Fruit fly (Drosophila melanogaster) whole organism, embryonic: Measurements from ENCODE around the gene CG13893.

Source experiments
- Abd-B ChIP-seq: fragments of 200-800 bp; sonication (Bioruptor generic); optimal IDR thresholded peaks from 2 replicates; lab custom pipeline; 2018; ENCODE audit warnings: missing biosample characterization, mild to moderate bottlenecking, missing genetic modification characterization, moderate library complexity
- Antp ChIP-seq: fragments of 200-800 bp; sonication (Bioruptor generic); optimal IDR thresholded peaks from 3 replicates; lab custom pipeline; 2016; ENCODE audit warnings: missing biosample characterization, missing genetic modification characterization
- Asciz ChIP-seq: fragments of 200-800 bp; sonication (Bioruptor generic); optimal IDR thresholded peaks from 2 replicates; lab custom pipeline; 2017; ENCODE audit warnings: missing biosample characterization, mild to moderate bottlenecking, missing genetic modification characterization, missing genetic modification reagents
- Atf6 ChIP-seq: fragments of 200-800 bp; sonication (Bioruptor generic); IDR thresholded peaks from 2 replicates; pipeline ENCODE4 v1.3.6; 2022; ENCODE audit warnings: missing biosample characterization, missing genetic modification characterization
- Bgb ChIP-seq: fragments of 200-800 bp; sonication (Bioruptor generic); IDR thresholded peaks from 2 replicates; pipeline ENCODE4 v1.3.6; 2022; ENCODE audit warnings: missing biosample characterization, missing genetic modification characterization; ENCODE audit not compliant: partially characterized antibody
- BtbVII ChIP-seq: fragments of 200-800 bp; sonication (Bioruptor generic); optimal IDR thresholded peaks from 3 replicates; lab custom pipeline; 2017; ENCODE audit warnings: missing biosample characterization, mild to moderate bottlenecking, missing genetic modification characterization
- CG10147 ChIP-seq: fragments of 200-800 bp; sonication (Bioruptor generic); optimal IDR thresholded peaks from 2 replicates; lab custom pipeline; 2019; ENCODE audit warnings: missing biosample characterization, mild to moderate bottlenecking, missing genetic modification characterization, moderate library complexity
- CG10366 ChIP-seq: fragments of 200-800 bp; sonication (Bioruptor generic); IDR thresholded peaks from 2 replicates; pipeline ENCODE4 v1.3.6; 2022; ENCODE audit warnings: missing biosample characterization, missing genetic modification characterization
- CG11085 ChIP-seq: fragments of 200-800 bp; sonication (Bioruptor generic); IDR thresholded peaks from 2 replicates; pipeline ENCODE4 v1.3.6; 2022; ENCODE audit warnings: missing biosample characterization, missing genetic modification characterization
- CG12071 ChIP-seq: fragments of 200-800 bp; sonication (Bioruptor generic); optimal IDR thresholded peaks from 3 replicates; lab custom pipeline; 2018; ENCODE audit warnings: missing biosample characterization, mild to moderate bottlenecking, missing genetic modification characterization
- CG12299 ChIP-seq: fragments of 200-800 bp; sonication (Bioruptor generic); optimal IDR thresholded peaks from 2 replicates; lab custom pipeline; 2018; ENCODE audit warnings: missing biosample characterization, mild to moderate bottlenecking, missing genetic modification characterization
- CG13123 ChIP-seq: fragments of 200-800 bp; sonication (Bioruptor generic); optimal IDR thresholded peaks from 2 replicates; lab custom pipeline; 2016; ENCODE audit warnings: missing biosample characterization, missing genetic modification characterization
- CG14050 ChIP-seq: fragments of 200-800 bp; sonication (Bioruptor generic); IDR thresholded peaks from 3 replicates; pipeline ENCODE4 v1.3.6; 2022; ENCODE audit warnings: missing biosample characterization, missing genetic modification characterization
- CG14667 ChIP-seq: fragments of 200-800 bp; sonication (Bioruptor generic); IDR thresholded peaks from 2 replicates; pipeline ENCODE4 v1.3.6; 2022; ENCODE audit warnings: missing biosample characterization, missing genetic modification characterization
- CG1603 ChIP-seq: fragments of 200-800 bp; sonication (Bioruptor generic); optimal IDR thresholded peaks from 2 replicates; lab custom pipeline; 2019; ENCODE audit warnings: missing biosample characterization, mild to moderate bottlenecking, missing genetic modification characterization, moderate library complexity
- CG2889 ChIP-seq: fragments of 200-800 bp; sonication (Bioruptor generic); IDR thresholded peaks from 3 replicates; pipeline ENCODE4 v1.3.6; 2022; ENCODE audit warnings: missing biosample characterization, missing genetic modification characterization
- CG34376 ChIP-seq: fragments of 200-800 bp; sonication (Bioruptor generic); optimal IDR thresholded peaks from 2 replicates; lab custom pipeline; 2018; ENCODE audit warnings: missing biosample characterization, mild to moderate bottlenecking, missing genetic modification characterization
- CG4328 ChIP-seq: fragments of 200-800 bp; sonication (Bioruptor generic); optimal IDR thresholded peaks from 3 replicates; lab custom pipeline; 2017; ENCODE audit warnings: missing biosample characterization, missing genetic modification reagents, missing genetic modification characterization
- CG5180 ChIP-seq: fragments of 200-800 bp; sonication (Bioruptor generic); optimal IDR thresholded peaks from 3 replicates; lab custom pipeline; 2017; ENCODE audit warnings: missing biosample characterization, missing genetic modification characterization, mild to moderate bottlenecking, moderate library complexity, missing genetic modification reagents
- CG6654 ChIP-seq: fragments of 200-800 bp; sonication (Bioruptor generic); optimal IDR thresholded peaks from 2 replicates; lab custom pipeline; 2017; ENCODE audit warnings: missing biosample characterization, mild to moderate bottlenecking, missing genetic modification characterization
- CG8089 ChIP-seq: fragments of 200-800 bp; sonication (Bioruptor generic); optimal IDR thresholded peaks from 3 replicates; lab custom pipeline; 2016; ENCODE audit warnings: missing biosample characterization, missing genetic modification characterization
- CG9932 ChIP-seq: fragments of 200-800 bp; sonication (Bioruptor generic); IDR thresholded peaks from 2 replicates; pipeline ENCODE4 v1.3.6; 2022; ENCODE audit warnings: missing biosample characterization, missing genetic modification characterization
- Drgx ChIP-seq: fragments of 200-800 bp; sonication (Bioruptor generic); IDR thresholded peaks from 2 replicates; pipeline ENCODE4 v1.3.6; 2022; ENCODE audit warnings: missing biosample characterization, missing genetic modification characterization
- Hr78 ChIP-seq, 2 experiments: fragments of 200-800 bp in 1 of 2; fragments of >200 bp in 1 of 2; sonication (Bioruptor generic) in 1 of 2; optimal IDR thresholded peaks; 2 replicates each; lab custom pipeline; 2017 to 2019; ENCODE audit warnings: missing biosample characterization in 2 of 2, missing genetic modification characterization in 2 of 2, mild to moderate bottlenecking in 1 of 2, moderate library complexity in 1 of 2
- Kr ChIP-seq: fragments of 200-800 bp; sonication (Bioruptor generic); optimal IDR thresholded peaks from 2 replicates; lab custom pipeline; 2017; ENCODE audit warnings: missing biosample characterization, mild to moderate bottlenecking, missing genetic modification characterization
- MBD-R2 ChIP-seq: fragments of 200-800 bp; sonication (Bioruptor generic); IDR thresholded peaks from 2 replicates; pipeline ENCODE4 v1.3.6; 2022; ENCODE audit warnings: missing biosample characterization, missing genetic modification characterization
- Neu2 ChIP-seq: fragments of 200-800 bp; sonication (Bioruptor generic); optimal IDR thresholded peaks from 3 replicates; lab custom pipeline; 2016; ENCODE audit warnings: missing biosample characterization, missing genetic modification characterization, borderline replicate concordance
- NfI ChIP-seq: fragments of 200-800 bp; sonication (Bioruptor generic); optimal IDR thresholded peaks from 3 replicates; lab custom pipeline; 2018; ENCODE audit warnings: missing biosample characterization, mild to moderate bottlenecking, missing genetic modification characterization, moderate library complexity
- Opbp ChIP-seq: fragments of 200-800 bp; sonication (Bioruptor generic); IDR thresholded peaks from 3 replicates; pipeline ENCODE4 v1.3.6; 2022; ENCODE audit warnings: missing biosample characterization, missing genetic modification characterization; ENCODE audit not compliant: partially characterized antibody
- Sox100B ChIP-seq: fragments of 200-800 bp; sonication (Bioruptor generic); optimal IDR thresholded peaks from 3 replicates; lab custom pipeline; 2018; ENCODE audit warnings: missing biosample characterization, mild to moderate bottlenecking, missing genetic modification characterization
- bab2 ChIP-seq: fragments of 200-800 bp; sonication (Bioruptor generic); optimal IDR thresholded peaks from 2 replicates; lab custom pipeline; 2016; ENCODE audit warnings: missing biosample characterization, missing genetic modification characterization
- chinmo ChIP-seq: fragments of 200-800 bp; sonication (Bioruptor generic); IDR thresholded peaks from 4 replicates; pipeline ENCODE4 v1.3.6; 2022; ENCODE audit warnings: missing biosample characterization, missing genetic modification characterization; ENCODE audit not compliant: partially characterized antibody
- crp ChIP-seq, 2 experiments: fragments of 200-800 bp; sonication (Bioruptor generic); optimal IDR thresholded peaks; 2 replicates in 1 of 2; 3 replicates in 1 of 2; lab custom pipeline; 2017; ENCODE audit warnings: missing biosample characterization in 2 of 2, missing genetic modification characterization in 2 of 2, mild to moderate bottlenecking in 1 of 2, moderate library complexity in 1 of 2
- cwo ChIP-seq: fragments of 200-800 bp; sonication (Bioruptor generic); optimal IDR thresholded peaks from 3 replicates; lab custom pipeline; 2017; ENCODE audit warnings: missing biosample characterization, missing genetic modification characterization, mild to moderate bottlenecking, moderate library complexity, missing genetic modification reagents
- danr ChIP-seq: fragments of 200-800 bp; sonication (Bioruptor generic); IDR thresholded peaks from 2 replicates; pipeline ENCODE4 v1.3.6; 2022; ENCODE audit warnings: missing biosample characterization, missing genetic modification characterization
- fu2 ChIP-seq: fragments of 200-800 bp; sonication (Bioruptor generic); optimal IDR thresholded peaks from 2 replicates; lab custom pipeline; 2016; ENCODE audit warnings: missing biosample characterization, missing genetic modification characterization
- hbn ChIP-seq: fragments of 200-800 bp; sonication (Bioruptor generic); IDR thresholded peaks from 2 replicates; pipeline ENCODE4 v1.3.6; 2022; ENCODE audit warnings: missing biosample characterization, missing genetic modification characterization; ENCODE audit not compliant: partially characterized antibody
- jigr1 ChIP-seq: fragments of 200-800 bp; sonication (Bioruptor generic); IDR thresholded peaks from 3 replicates; pipeline ENCODE4 v1.3.6; 2022; ENCODE audit warnings: missing biosample characterization, missing genetic modification characterization
- maf-S ChIP-seq: fragments of 200-800 bp; sonication (Bioruptor generic); optimal IDR thresholded peaks from 2 replicates; lab custom pipeline; 2016; ENCODE audit warnings: missing biosample characterization, missing genetic modification characterization
- otp ChIP-seq: fragments of 200-800 bp; sonication (Bioruptor generic); IDR thresholded peaks from 3 replicates; pipeline ENCODE4, ENCODE4 v1.3.6; 2022; ENCODE audit warnings: missing biosample characterization, missing genetic modification characterization
- pb ChIP-seq: fragments of 200-800 bp; sonication (Bioruptor generic); optimal IDR thresholded peaks from 3 replicates; lab custom pipeline; 2016; ENCODE audit warnings: missing biosample characterization, missing genetic modification characterization
- prd ChIP-seq, 3 experiments: fragments of >200 bp in 2 of 3; fragments of 200-800 bp in 1 of 3; sonication (Bioruptor generic) in 1 of 3; optimal IDR thresholded peaks in 2 of 3; IDR thresholded peaks in 1 of 3; 2 replicates in 2 of 3; 3 replicates in 1 of 3; pipeline versions ENCODE4 v1.3.6 to Lab custom; 2017 to 2022; ENCODE audit warnings: missing biosample characterization in 1 of 3, missing genetic modification characterization in 1 of 3
- ttk ChIP-seq: fragments of 200-800 bp; sonication (Bioruptor generic); IDR thresholded peaks from 2 replicates; pipeline ENCODE4 v2.1.2; 2022; ENCODE audit warnings: missing biosample characterization, missing genetic modification characterization
- twi ChIP-seq: fragments of 200-800 bp; optimal IDR thresholded peaks from 2 replicates; lab custom pipeline; 2019; ENCODE audit warnings: missing biosample characterization, mild to moderate bottlenecking, missing genetic modification characterization, moderate library complexity
- tx ChIP-seq: fragments of 200-800 bp; sonication (Bioruptor generic); optimal IDR thresholded peaks from 2 replicates; lab custom pipeline; 2016; ENCODE audit warnings: missing biosample characterization, missing genetic modification characterization
- unc-4 ChIP-seq: fragments of 200-800 bp; sonication (Bioruptor generic); IDR thresholded peaks from 2 replicates; pipeline ENCODE4 v1.3.6; 2022; ENCODE audit warnings: missing biosample characterization, missing genetic modification characterization; ENCODE audit not compliant: partially characterized antibody
- usp ChIP-seq: fragments of >200 bp; optimal IDR thresholded peaks from 2 replicates; lab custom pipeline; 2017; ENCODE audit warnings: missing biosample characterization, missing genetic modification characterization
- wdn ChIP-seq: fragments of 200-800 bp; sonication (Bioruptor generic); IDR thresholded peaks from 2 replicates; pipeline ENCODE4 v1.3.6; 2022; ENCODE audit warnings: missing biosample characterization, missing genetic modification characterization

Gene CG13893

DNA sequence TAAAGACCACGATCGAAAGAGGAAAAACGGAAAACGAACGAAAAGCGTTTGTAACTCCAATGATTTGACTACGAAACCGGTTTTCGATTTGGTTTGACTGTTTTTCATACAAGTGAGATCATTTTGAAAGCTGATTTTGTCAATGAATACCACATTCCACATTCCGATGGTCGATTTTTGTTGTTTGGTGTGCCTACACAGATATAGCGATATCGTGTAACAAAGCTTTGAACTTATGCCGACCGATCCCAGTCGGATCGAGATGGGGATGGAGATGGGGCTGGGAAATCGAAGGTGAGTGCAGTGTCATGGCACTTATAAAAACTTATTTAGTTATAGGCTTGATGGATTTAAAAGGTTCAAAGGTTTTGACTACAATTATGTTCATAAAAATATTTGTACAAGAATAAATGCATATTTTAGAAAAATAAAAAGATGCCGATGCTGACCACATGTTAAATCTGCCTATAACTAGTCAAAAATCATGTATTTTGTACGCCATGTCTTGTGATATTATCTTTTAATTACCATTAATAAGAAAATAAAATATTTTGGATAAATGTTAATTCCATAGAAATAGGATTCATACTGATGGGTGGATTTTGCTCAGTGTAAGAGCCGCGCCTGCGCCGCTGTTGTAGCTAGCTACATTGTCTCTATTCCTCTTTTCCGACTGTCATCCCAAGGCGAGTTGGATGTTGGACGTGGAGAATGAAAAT lies 38.5 kb upstream of the CG13893 start (continued):
- TF ChIP-seq CG8089 (no peak), CG10366 (peak; percentile 52), CG9932 (no peak), CG2889 (GFP tag; lab: Robert Waterston, UW) (0 out of 3 replicates have a peak, but pooled peaks have one; percentile 24), pb (GFP tag; lab: Kevin White, UChicago) (no peak), CG6654 (GFP tag; lab: Kevin White, UChicago) (peak; percentile 27), CG10147 (GFP tag; lab: Kevin White, UChicago) (peak; percentile 52), usp (no peak), jigr1 (no peak), Bgb (GFP tag; lab: Robert Waterston, UW) (no peak), CG11085 (GFP tag; lab: Robert Waterston, UW) (no peak), CG13123 (GFP tag; lab: Kevin White, UChicago) (no peak), CG34376 (GFP tag; lab: Kevin White, UChicago) (no peak), Abd-B (GFP tag; lab: Kevin White, UChicago) (no peak), CG14667 (GFP tag; lab: Robert Waterston, UW) (no peak), fu2 (GFP tag; lab: Kevin White, UChicago) (no peak), ttk (GFP tag; lab: Robert Waterston, UW) (0 out of 2 replicates have a peak, but pooled peaks have one; percentile 33), Opbp (GFP tag; lab: Robert Waterston, UW) (no peak), unc-4 (no peak), crp (GFP tag; optimal IDR thresholded peaks at IDR 0.05; lab: Kevin White, UChicago) (no peak), CG1603 (tag; lab: Kevin White, UChicago) (no peak), MBD-R2 (GFP tag; lab: Robert Waterston, UW) (no peak), BtbVII (peak; percentile 60), CG12071 (no peak), CG5180 (GFP tag; lab: Kevin White, UChicago) (peak; percentile 5), CG4328 (peak; percentile 7), twi (tag; lab: Kevin White, UChicago) (no peak), Neu2 (GFP tag; lab: Kevin White, UChicago) (no peak), Asciz (GFP tag; lab: Kevin White, UChicago) (peak; percentile 74), Sox100B (GFP tag; lab: Kevin White, UChicago) (peak; percentile 81), CG12299 (no peak), tx (GFP tag; lab: Kevin White, UChicago) (no peak), prd (optimal IDR thresholded peaks at IDR 0.05; lab: Kevin White, UChicago) (no peak), prd (GFP tag; IDR thresholded peaks at IDR 0.05; lab: Robert Waterston, UW) (peak; percentile 64; the same call in 2 of the 3 replicates), otp (GFP tag; lab: Robert Waterston, UW) (no peak), Antp (no peak), Atf6 (GFP tag; lab: Robert Waterston, UW) (peak; percentile 53; the same call in 1 of the 2 replicates), Drgx (no peak), wdn (GFP tag; lab: Robert Waterston, UW) (no peak), bab2 (GFP tag; lab: Kevin White, UChicago) (no peak), danr (GFP tag; lab: Robert Waterston, UW) (no peak), cwo (no peak), CG14050 (GFP tag; lab: Robert Waterston, UW) (no peak), NfI (GFP tag; lab: Kevin White, UChicago) (peak; percentile 21), Kr (GFP tag; lab: Kevin White, UChicago) (no peak), chinmo (GFP tag; lab: Robert Waterston, UW) (no peak; the same call in 3 of the 4 replicates), hbn (GFP tag; lab: Robert Waterston, UW) (no peak), maf-S (GFP tag; lab: Kevin White, UChicago) (no peak), Hr78 (GFP tag; optimal IDR thresholded peaks at IDR 0.05; lab: Kevin White, UChicago) (no peak)
